Fruit fly (Drosophila melanogaster): ENCODE results near the gene CG42766.
A peak's percentile ranks its signal among the peaks of the same experiment; 100 is the strongest.

Gene CG42766

DNA sequence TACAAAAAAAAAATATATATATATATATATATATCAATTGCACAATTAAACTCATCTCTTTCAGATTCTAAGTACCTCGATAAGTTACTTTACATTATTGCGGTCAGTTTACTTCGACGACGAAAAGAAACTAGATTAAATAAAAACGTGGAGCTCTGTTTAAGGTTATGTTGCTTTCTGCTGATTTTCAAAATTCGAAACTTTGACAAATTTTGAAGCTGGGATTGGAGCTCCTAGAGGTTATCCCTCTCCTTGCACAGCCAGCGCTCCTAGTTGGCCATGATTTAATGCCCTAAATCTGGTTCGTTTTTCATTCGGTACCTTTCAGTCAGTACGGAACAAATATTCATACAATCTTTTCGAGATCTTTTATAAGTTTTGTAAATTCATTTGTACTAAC is at the start of gene CG42766:
CG42766 (plus strand) TSS at position 301 of the 400 bp plus-strand sequence.
- TF ChIP-seq CG6276 (GFP tag; optimal IDR thresholded peaks at IDR 0.05) (no peak), dsx (GFP tag; optimal IDR thresholded peaks at IDR 0.05; ENCODE audit: poor library complexity, severe bottlenecking) (no peak), CG15336 (GFP tag; IDR thresholded peaks at IDR 0.05) (no peak), Gug (GFP tag; IDR thresholded peaks at IDR 0.05) (no peak), CG8632 (GFP tag; optimal IDR thresholded peaks at IDR 0.05) (no peak), spab (GFP tag; optimal IDR thresholded peaks at IDR 0.05) (no peak), CG1621 (tag; optimal IDR thresholded peaks at IDR 0.05) (no peak), achi (GFP tag; optimal IDR thresholded peaks at IDR 0.05) (no peak), eg (GFP tag; IDR thresholded peaks at IDR 0.05) (no peak), CG3919 (GFP tag; optimal IDR thresholded peaks at IDR 0.05) (no peak), lz (GFP tag; optimal IDR thresholded peaks at IDR 0.05) (no peak), ss (GFP tag; optimal IDR thresholded peaks at IDR 0.05) (no peak), CG9139 (GFP tag; optimal IDR thresholded peaks at IDR 0.05) (no peak), CG6854 (GFP tag; optimal IDR thresholded peaks at IDR 0.05) (no peak), topi (GFP tag; optimal IDR thresholded peaks at IDR 0.05) (no peak), CG10669 (GFP tag; optimal IDR thresholded peaks at IDR 0.05) (no peak), CG31627 (GFP tag; optimal IDR thresholded peaks at IDR 0.05) (no peak), CG11902 (GFP tag; optimal IDR thresholded peaks at IDR 0.05) (no peak), CG8319 (GFP tag; optimal IDR thresholded peaks at IDR 0.05) (no peak), CG4318 (GFP tag; optimal IDR thresholded peaks at IDR 0.05) (no peak)

DNA sequence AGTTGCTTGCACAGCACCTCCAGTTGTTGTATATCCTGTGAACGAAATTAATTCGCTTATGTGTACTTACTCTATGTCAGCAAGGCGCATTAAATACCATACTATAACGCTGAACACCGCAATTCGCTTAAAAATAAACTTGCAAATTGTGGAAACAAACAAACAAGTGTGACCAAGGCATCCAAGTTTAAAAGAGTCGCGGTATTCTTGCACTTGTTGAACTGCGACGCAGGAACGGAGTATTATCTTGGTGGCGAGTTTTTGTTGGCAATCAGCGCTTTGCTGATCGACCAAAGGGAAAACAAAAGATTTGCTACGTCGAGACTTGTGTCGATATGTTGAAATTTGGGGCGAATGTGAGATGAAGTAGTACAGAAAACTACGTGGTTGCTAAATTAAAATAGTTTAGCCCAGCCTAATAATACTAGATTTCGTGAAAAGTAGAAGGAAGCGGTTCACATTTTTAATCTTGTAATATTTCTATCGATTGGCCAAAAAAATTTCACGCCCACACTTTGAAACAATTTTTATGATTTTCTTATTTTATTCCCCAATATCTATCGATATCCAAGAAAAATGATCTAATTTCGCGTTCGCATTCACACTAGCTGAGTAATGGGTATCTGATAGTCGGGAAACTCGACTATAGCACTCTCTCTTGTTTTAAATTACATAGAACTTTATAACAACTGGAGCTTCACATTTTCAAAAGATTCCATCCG is 43.0 kb upstream of the CG42766 start, which contains the start of gene Ranbp16:
Ranbp16 (minus strand) TSS at position 364 of the 722 bp plus-strand sequence.
- TF ChIP-seq Eip78C (GFP tag) (no peak), CG4318 (GFP tag; optimal IDR thresholded peaks at IDR 0.05) (no peak)

dm6 chrX:15934226-15934547 is 42.5 kb upstream of the CG42766 start:
- TF ChIP-seq Hr4 (GFP tag; optimal IDR thresholded peaks at IDR 0.05) (peak; percentile 33), lz (GFP tag; optimal IDR thresholded peaks at IDR 0.05) (peak; percentile 16), CG3919 (GFP tag; optimal IDR thresholded peaks at IDR 0.05) (no peak), ss (GFP tag; optimal IDR thresholded peaks at IDR 0.05) (no peak), fkh (GFP tag; optimal IDR thresholded peaks at IDR 0.05) (no peak), CG8319 (GFP tag; optimal IDR thresholded peaks at IDR 0.05) (no peak), CG6808 (GFP tag; optimal IDR thresholded peaks at IDR 0.05) (no peak), Eip78C (GFP tag) (peak; percentile 64), cyc (GFP tag; optimal IDR thresholded peaks at IDR 0.05) (no peak), Ets21C (GFP tag; optimal IDR thresholded peaks at IDR 0.05) (no peak), CG3032 (tag; optimal IDR thresholded peaks at IDR 0.05) (peak; percentile 30), pdm3 (GFP tag; optimal IDR thresholded peaks at IDR 0.05) (no peak), CG15336 (GFP tag; IDR thresholded peaks at IDR 0.05) (no peak), net (GFP tag; optimal IDR thresholded peaks at IDR 0.05) (no peak), eg (GFP tag; IDR thresholded peaks at IDR 0.05) (no peak)

DNA sequence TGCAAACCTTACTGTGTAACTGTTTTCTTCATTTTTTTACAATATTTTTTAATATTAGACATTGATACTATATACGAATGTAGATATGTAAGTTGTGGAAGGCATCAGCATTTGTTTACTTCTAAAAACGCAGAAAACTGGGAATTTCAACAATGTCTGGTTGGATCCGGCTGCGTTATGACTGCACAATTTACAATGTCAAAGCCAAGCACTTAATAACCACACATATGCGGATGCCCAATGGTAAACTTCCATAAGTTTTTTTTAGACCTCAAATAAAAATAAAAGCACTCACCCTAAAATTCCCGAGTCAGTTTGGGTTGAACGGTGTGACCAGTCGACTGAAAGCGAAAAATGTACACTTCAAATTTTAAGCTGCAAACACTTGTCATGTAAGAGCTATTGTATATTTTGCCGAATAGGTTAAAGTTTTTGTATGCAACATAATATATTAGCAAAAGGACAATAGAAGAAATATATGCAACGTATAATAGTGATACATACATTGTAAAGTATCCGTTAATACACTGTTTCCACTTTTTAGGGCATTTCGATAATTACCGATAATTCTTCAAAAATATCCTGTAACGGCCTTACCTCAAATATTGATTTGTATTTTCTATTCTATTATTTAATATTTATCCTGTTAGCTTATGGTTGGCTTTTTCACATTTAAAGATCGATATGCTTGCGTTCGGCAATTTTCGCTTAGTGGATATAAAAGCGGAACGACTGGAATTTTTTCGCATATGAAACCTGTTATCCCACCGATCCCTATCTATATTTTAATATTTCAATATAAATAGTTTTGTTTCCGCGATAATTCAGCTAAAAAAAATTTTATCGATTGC is 36.3 kb upstream of the CG42766 start, which contains the start of gene Stim:
Stim (minus strand) TSS at position 347 of the 851 bp plus-strand sequence.
- TF ChIP-seq svp (GFP tag), result peak; percentile 67
- no peak for TF ChIP-seq Smox (GFP tag; optimal IDR thresholded peaks at IDR 0.05)
- no peak for TF ChIP-seq CG6854 (GFP tag; optimal IDR thresholded peaks at IDR 0.05)
- TF ChIP-seq CG8119 (GFP tag; IDR thresholded peaks at IDR 0.05), result no peak
- peak; percentile 70 for TF ChIP-seq dsx (GFP tag; optimal IDR thresholded peaks at IDR 0.05; ENCODE audit: poor library complexity, severe bottlenecking)
- TF ChIP-seq cyc (GFP tag; optimal IDR thresholded peaks at IDR 0.05), result no peak
- TF ChIP-seq CG1621 (tag; optimal IDR thresholded peaks at IDR 0.05), result no peak
- no peak for TF ChIP-seq fd59A (GFP tag; optimal IDR thresholded peaks at IDR 0.05)
- no peak for TF ChIP-seq Gug (GFP tag; IDR thresholded peaks at IDR 0.05)
- no peak for TF ChIP-seq spab (GFP tag; optimal IDR thresholded peaks at IDR 0.05)
- no peak for TF ChIP-seq CG32006 (GFP tag; optimal IDR thresholded peaks at IDR 0.05)
- TF ChIP-seq CG15336 (GFP tag; IDR thresholded peaks at IDR 0.05), result no peak
- TF ChIP-seq Sox102F (GFP tag; optimal IDR thresholded peaks at IDR 0.05), result no peak
- no peak for TF ChIP-seq CG7368 (GFP tag; optimal IDR thresholded peaks at IDR 0.05)
- TF ChIP-seq achi (GFP tag; optimal IDR thresholded peaks at IDR 0.05), result peak; percentile 63
- no peak for TF ChIP-seq CG31627 (GFP tag; optimal IDR thresholded peaks at IDR 0.05)
- TF ChIP-seq Hr4 (GFP tag; optimal IDR thresholded peaks at IDR 0.05), result no peak
- no peak for TF ChIP-seq Ets21C (GFP tag; optimal IDR thresholded peaks at IDR 0.05)
